Fruit fly (Drosophila melanogaster) S2 (cell line): ENCODE measurements around the gene Pnn.
A peak's percentile ranks its signal among the peaks of the same experiment; 100 is the strongest.
"Not testable (repeated sequence)": the region's sequence is repeated elsewhere in the genome, so short reads cannot be mapped to it uniquely, and the experiment has no call there.

Experiments used
- CG8478 ChIP-seq: fragments of >200 bp; optimal IDR thresholded peaks from 2 replicates; lab custom pipeline; 2018
- CTCF ChIP-seq, 2 experiments: fragments of >200 bp; optimal IDR thresholded peaks; 2 replicates each; lab custom pipeline; 2018

Gene Pnn

dm6 chr3R:9740713-9741112 is at the start of gene Pnn:
Gene Pnn (plus strand): TSS chr3R:9740899.
- no peak for TF ChIP-seq CG8478 (lab: Kevin White, UChicago)
- no peak for TF ChIP-seq CTCF (optimal IDR thresholded peaks at IDR 0.05; lab: Kevin White, UChicago)

dm6 chr3R:9692675-9693129 is 48.0 kb upstream of the Pnn start, which contains the start of the genes Unc-115b, p24-2 and CG32939:
Gene Unc-115b (minus strand): TSS chr3R:9692775.
Gene p24-2 (minus strand): TSS chr3R:9692794.
Gene CG32939 (plus strand): TSS chr3R:9693079.
- not testable (repeated sequence) for TF ChIP-seq CG8478 (lab: Kevin White, UChicago); CTCF (optimal IDR thresholded peaks at IDR 0.05; lab: Kevin White, UChicago)

dm6 chr3R:9694999-9695398 is 45.7 kb upstream of the Pnn start:
- TF ChIP-seq CTCF (optimal IDR thresholded peaks at IDR 0.05; lab: Kevin White, UChicago) (peak; percentile 73 to 85), CG8478 (lab: Kevin White, UChicago) (no peak)

dm6 chr3R:9700513-9700912 is 40.2 kb upstream of the Pnn start:
- TF ChIP-seq CTCF (optimal IDR thresholded peaks at IDR 0.05; lab: Kevin White, UChicago) (no peak), CG8478 (lab: Kevin White, UChicago) (no peak)

dm6 chr3R:9701148-9701703 is 39.5 kb upstream of the Pnn start:
- TF ChIP-seq CG8478 (lab: Kevin White, UChicago) (no peak), CTCF (optimal IDR thresholded peaks at IDR 0.05; lab: Kevin White, UChicago) (no peak)

dm6 chr3R:9701897-9702296 is 38.8 kb upstream of the Pnn start:
- TF ChIP-seq CG8478 (lab: Kevin White, UChicago) (no peak), CTCF (optimal IDR thresholded peaks at IDR 0.05; lab: Kevin White, UChicago) (no peak)

dm6 chr3R:9702567-9702966 is 38.1 kb upstream of the Pnn start:
- no peak for TF ChIP-seq CTCF (optimal IDR thresholded peaks at IDR 0.05; lab: Kevin White, UChicago)
- TF ChIP-seq CG8478 (lab: Kevin White, UChicago) = no peak

- TF ChIP-seq CG8478 (lab: Kevin White, UChicago) = no peak
- TF ChIP-seq CTCF (optimal IDR thresholded peaks at IDR 0.05; lab: Kevin White, UChicago) = no peak
Measured at dm6 chr3R:9703273-9703672, 37.4 kb upstream of the Pnn start.

dm6 chr3R:9704183-9705007 is 36.3 kb upstream of the Pnn start:
- no peak for TF ChIP-seq CTCF (optimal IDR thresholded peaks at IDR 0.05; lab: Kevin White, UChicago)
- no peak for TF ChIP-seq CG8478 (lab: Kevin White, UChicago)

- TF ChIP-seq CG8478 (lab: Kevin White, UChicago) (no peak), CTCF (optimal IDR thresholded peaks at IDR 0.05; lab: Kevin White, UChicago) (peak; percentile 69 to 72)
Measured at dm6 chr3R:9705008-9705628, 35.6 kb upstream of the Pnn start, which contains the start of gene Unc-115a. Gene Unc-115a (minus strand): TSS chr3R:9705417.

- no peak for TF ChIP-seq CTCF (optimal IDR thresholded peaks at IDR 0.05; lab: Kevin White, UChicago)
- TF ChIP-seq CG8478 (lab: Kevin White, UChicago) = no peak
Measured at dm6 chr3R:9710228-9710627, 30.5 kb upstream of the Pnn start.

- peak; percentile 44 to 65 for TF ChIP-seq CTCF (optimal IDR thresholded peaks at IDR 0.05; lab: Kevin White, UChicago)
- no peak for TF ChIP-seq CG8478 (lab: Kevin White, UChicago)
Measured at dm6 chr3R:9710886-9711285, 29.8 kb upstream of the Pnn start, which contains the start of the genes trbd and dmt. Gene trbd (minus strand): TSS chr3R:9711037. Gene dmt (plus strand): TSS chr3R:9711142.

dm6 chr3R:9725121-9725956 is 15.4 kb upstream of the Pnn start, which contains the start of gene hyd:
Gene hyd (minus strand): TSS chr3R:9725615.
- TF ChIP-seq CTCF (optimal IDR thresholded peaks at IDR 0.05; lab: Kevin White, UChicago) (no peak), CG8478 (lab: Kevin White, UChicago) (no peak)

dm6 chr3R:9730784-9731183 is 9.9 kb upstream of the Pnn start, which contains the start of gene FoxP:
Gene FoxP (minus strand): TSS chr3R:9730872.
- no peak for TF ChIP-seq CG8478 (lab: Kevin White, UChicago)
- no peak for TF ChIP-seq CTCF (optimal IDR thresholded peaks at IDR 0.05; lab: Kevin White, UChicago)
